Fruit fly (Drosophila melanogaster) whole organism, embryonic: ENCODE results near the gene Sec22.

ENCODE experiments used
- Atf6 ChIP-seq: fragments of 200-800 bp; sonication (Bioruptor generic); IDR thresholded peaks from 2 replicates; pipeline ENCODE4 v1.3.6; 2022; ENCODE audit warnings: missing biosample characterization, missing genetic modification characterization
- CG1024 ChIP-seq: fragments of 200-800 bp; sonication (Bioruptor generic); IDR thresholded peaks from 2 replicates; pipeline ENCODE4 v1.3.6; 2022; ENCODE audit warnings: missing biosample characterization, missing genetic modification characterization
- CG10431 ChIP-seq: fragments of 200-800 bp; sonication (Bioruptor generic); optimal IDR thresholded peaks from 3 replicates; lab custom pipeline; 2018; ENCODE audit warnings: missing biosample characterization, mild to moderate bottlenecking, missing genetic modification characterization
- CG10543 ChIP-seq: fragments of 200-800 bp; sonication (Bioruptor generic); optimal IDR thresholded peaks from 3 replicates; lab custom pipeline; 2017; ENCODE audit warnings: missing biosample characterization, mild to moderate bottlenecking, missing genetic modification characterization, moderate library complexity
- CG10565 ChIP-seq: fragments of 200-800 bp; sonication (Bioruptor generic); optimal IDR thresholded peaks from 3 replicates; lab custom pipeline; 2016; ENCODE audit warnings: missing biosample characterization, mild to moderate bottlenecking, missing genetic modification characterization
- CG10979 ChIP-seq: fragments of 200-800 bp; sonication (Bioruptor generic); optimal IDR thresholded peaks from 2 replicates; lab custom pipeline; 2018; ENCODE audit warnings: missing biosample characterization, mild to moderate bottlenecking, missing genetic modification characterization, moderate library complexity
- CG11085 ChIP-seq: fragments of 200-800 bp; sonication (Bioruptor generic); IDR thresholded peaks from 2 replicates; pipeline ENCODE4 v1.3.6; 2022; ENCODE audit warnings: missing biosample characterization, missing genetic modification characterization
- CG11696 ChIP-seq: fragments of 200-800 bp; sonication (Bioruptor generic); IDR thresholded peaks from 2 replicates; pipeline ENCODE4 v1.3.6; 2022; ENCODE audit warnings: missing biosample characterization, missing genetic modification characterization
- CG14860 ChIP-seq: fragments of 200-800 bp; sonication (Bioruptor generic); IDR thresholded peaks from 3 replicates; pipeline ENCODE4 v1.3.6; 2022; ENCODE audit warnings: missing biosample characterization, missing genetic modification characterization; ENCODE audit not compliant: partially characterized antibody
- CG17186 ChIP-seq: fragments of 200-800 bp; sonication (Bioruptor generic); optimal IDR thresholded peaks from 3 replicates; lab custom pipeline; 2017; ENCODE audit warnings: missing biosample characterization, missing genetic modification reagents, missing genetic modification characterization
- CG18599 ChIP-seq: fragments of 200-800 bp; sonication (Bioruptor generic); optimal IDR thresholded peaks from 3 replicates; lab custom pipeline; 2017; ENCODE audit warnings: missing biosample characterization, missing genetic modification characterization, mild to moderate bottlenecking, moderate library complexity, missing genetic modification reagents
- CG31224 ChIP-seq: fragments of 200-800 bp; sonication (Bioruptor generic); IDR thresholded peaks from 2 replicates; pipeline ENCODE4 v1.3.6; 2022; ENCODE audit warnings: missing biosample characterization, missing genetic modification characterization
- CG33213 ChIP-seq: fragments of 200-800 bp; sonication (Bioruptor generic); optimal IDR thresholded peaks from 3 replicates; lab custom pipeline; 2016; ENCODE audit warnings: missing biosample characterization, missing genetic modification characterization
- CG4617 ChIP-seq: fragments of 200-800 bp; sonication (Bioruptor generic); optimal IDR thresholded peaks from 3 replicates; lab custom pipeline; 2016; ENCODE audit warnings: missing biosample characterization, missing genetic modification characterization, borderline replicate concordance
- CG5953 ChIP-seq: fragments of 200-800 bp; sonication (Bioruptor generic); IDR thresholded peaks from 2 replicates; pipeline ENCODE4 v1.3.6; 2022; ENCODE audit warnings: missing biosample characterization, missing genetic modification characterization
- CG6689 ChIP-seq: fragments of 200-800 bp; sonication (Bioruptor generic); IDR thresholded peaks from 2 replicates; pipeline ENCODE4 v1.3.6; 2022; ENCODE audit warnings: missing biosample characterization, missing genetic modification characterization
- CG7372 ChIP-seq: fragments of 200-800 bp; sonication (Bioruptor generic); IDR thresholded peaks from 2 replicates; pipeline ENCODE4 v1.3.6; 2022; ENCODE audit warnings: missing biosample characterization, missing genetic modification characterization
- CG7786 ChIP-seq: fragments of 200-800 bp; sonication (Bioruptor generic); optimal IDR thresholded peaks from 2 replicates; lab custom pipeline; 2016; ENCODE audit warnings: missing biosample characterization, missing genetic modification characterization
- CG8290 ChIP-seq, 3 experiments: fragments of 200-800 bp; sonication (Bioruptor generic); optimal IDR thresholded peaks; 2 replicates each; lab custom pipeline; 2016 to 2019; ENCODE audit warnings: missing biosample characterization in 3 of 3, missing genetic modification characterization in 3 of 3, mild to moderate bottlenecking in 2 of 3, moderate library complexity in 1 of 3
- CG9609 ChIP-seq: fragments of 200-800 bp; sonication (Bioruptor generic); optimal IDR thresholded peaks from 3 replicates; lab custom pipeline; 2016; ENCODE audit warnings: missing biosample characterization, missing genetic modification characterization
- CG9876 ChIP-seq: fragments of 200-800 bp; sonication (Bioruptor generic); optimal IDR thresholded peaks from 2 replicates; lab custom pipeline; 2016; ENCODE audit warnings: missing biosample characterization, missing genetic modification characterization
- CkIIα-i1 ChIP-seq: fragments of 200-800 bp; sonication (Bioruptor generic); IDR thresholded peaks from 2 replicates; pipeline ENCODE4 v1.3.6; 2022; ENCODE audit warnings: missing biosample characterization, missing genetic modification characterization
- CoRest ChIP-seq: fragments of 200-800 bp; sonication (Bioruptor generic); optimal IDR thresholded peaks from 3 replicates; lab custom pipeline; 2018; ENCODE audit warnings: missing biosample characterization, mild to moderate bottlenecking, missing genetic modification characterization, moderate library complexity
- Dip3 ChIP-seq: fragments of 200-800 bp; sonication (Bioruptor generic); optimal IDR thresholded peaks from 3 replicates; lab custom pipeline; 2016; ENCODE audit warnings: missing biosample characterization, missing genetic modification characterization
- Doc3 ChIP-seq: fragments of 200-800 bp; sonication (Bioruptor generic); IDR thresholded peaks from 3 replicates; pipeline ENCODE4 v1.3.6; 2022; ENCODE audit warnings: missing biosample characterization, missing genetic modification characterization; ENCODE audit not compliant: partially characterized antibody
- Drgx ChIP-seq: fragments of 200-800 bp; sonication (Bioruptor generic); IDR thresholded peaks from 2 replicates; pipeline ENCODE4 v1.3.6; 2022; ENCODE audit warnings: missing biosample characterization, missing genetic modification characterization
- HLH3B ChIP-seq: fragments of 200-800 bp; sonication (Bioruptor generic); IDR thresholded peaks from 2 replicates; pipeline ENCODE4 v1.3.6; 2022; ENCODE audit warnings: missing biosample characterization, missing genetic modification characterization
- Hey ChIP-seq: fragments of 200-800 bp; sonication (Bioruptor generic); optimal IDR thresholded peaks from 3 replicates; lab custom pipeline; 2018; ENCODE audit warnings: missing biosample characterization, mild to moderate bottlenecking, missing genetic modification characterization
- MTF-1 ChIP-seq: fragments of 200-800 bp; sonication (Bioruptor generic); optimal IDR thresholded peaks from 2 replicates; lab custom pipeline; 2018; ENCODE audit warnings: missing biosample characterization, mild to moderate bottlenecking, missing genetic modification characterization, borderline replicate concordance
- Mrtf ChIP-seq: fragments of 200-800 bp; sonication (Bioruptor generic); IDR thresholded peaks from 3 replicates; pipeline ENCODE4 v1.3.6; 2022; ENCODE audit warnings: missing biosample characterization, missing genetic modification characterization
- Neu2 ChIP-seq: fragments of 200-800 bp; sonication (Bioruptor generic); optimal IDR thresholded peaks from 3 replicates; lab custom pipeline; 2016; ENCODE audit warnings: missing biosample characterization, missing genetic modification characterization, borderline replicate concordance
- Nf-YC ChIP-seq: fragments of 200-800 bp; optimal IDR thresholded peaks from 3 replicates; lab custom pipeline; 2019; ENCODE audit warnings: missing biosample characterization, mild to moderate bottlenecking, missing genetic modification characterization, moderate library complexity
- Opbp ChIP-seq: fragments of 200-800 bp; sonication (Bioruptor generic); IDR thresholded peaks from 3 replicates; pipeline ENCODE4 v1.3.6; 2022; ENCODE audit warnings: missing biosample characterization, missing genetic modification characterization; ENCODE audit not compliant: partially characterized antibody
- ab ChIP-seq: fragments of 200-800 bp; sonication (Bioruptor generic); optimal IDR thresholded peaks from 2 replicates; lab custom pipeline; 2016; ENCODE audit warnings: missing biosample characterization, missing genetic modification characterization
- bowl ChIP-seq: fragments of 200-800 bp; sonication (Bioruptor generic); IDR thresholded peaks from 2 replicates; pipeline ENCODE4 v1.3.6; 2022; ENCODE audit warnings: missing biosample characterization, missing genetic modification characterization
- gcm ChIP-seq: fragments of 200-800 bp; sonication (Bioruptor generic); optimal IDR thresholded peaks from 2 replicates; lab custom pipeline; 2019; ENCODE audit warnings: missing biosample characterization, mild to moderate bottlenecking, missing genetic modification characterization, moderate library complexity
- hkb ChIP-seq, 2 experiments: fragments of 200-800 bp in 1 of 2; fragments of >200 bp in 1 of 2; sonication (Bioruptor generic) in 1 of 2; IDR thresholded peaks in 1 of 2; optimal IDR thresholded peaks in 1 of 2; 2 replicates each; pipeline versions ENCODE4 v1.3.6 to Lab custom; 2017 to 2022; ENCODE audit warnings: missing biosample characterization in 1 of 2, missing genetic modification characterization in 1 of 2
- nerfin-2 ChIP-seq: fragments of 200-800 bp; sonication (Bioruptor generic); IDR thresholded peaks from 2 replicates; pipeline ENCODE4 v1.3.6; 2022; ENCODE audit warnings: missing biosample characterization, missing genetic modification characterization; ENCODE audit not compliant: partially characterized antibody
- peb ChIP-seq: fragments of 200-800 bp; sonication (Bioruptor generic); IDR thresholded peaks from 2 replicates; pipeline ENCODE4 v1.3.6; 2022; ENCODE audit warnings: missing biosample characterization, missing genetic modification characterization
- phol ChIP-seq: fragments of 200-800 bp; sonication (Bioruptor generic); optimal IDR thresholded peaks from 3 replicates; lab custom pipeline; 2018; ENCODE audit warnings: missing biosample characterization, mild to moderate bottlenecking, missing genetic modification characterization, moderate library complexity
- prd ChIP-seq, 3 experiments: fragments of >200 bp in 2 of 3; fragments of 200-800 bp in 1 of 3; sonication (Bioruptor generic) in 1 of 3; optimal IDR thresholded peaks in 2 of 3; IDR thresholded peaks in 1 of 3; 2 replicates in 2 of 3; 3 replicates in 1 of 3; pipeline versions ENCODE4 v1.3.6 to Lab custom; 2017 to 2022; ENCODE audit warnings: missing biosample characterization in 1 of 3, missing genetic modification characterization in 1 of 3
- pros ChIP-seq: fragments of 200-800 bp; sonication (Bioruptor generic); optimal IDR thresholded peaks from 3 replicates; lab custom pipeline; 2019; ENCODE audit warnings: missing biosample characterization, mild to moderate bottlenecking, missing genetic modification characterization, moderate library complexity
- schlank ChIP-seq: fragments of 200-800 bp; sonication (Bioruptor generic); optimal IDR thresholded peaks from 2 replicates; lab custom pipeline; 2018; ENCODE audit warnings: missing biosample characterization, mild to moderate bottlenecking, missing genetic modification characterization
- sd ChIP-seq: fragments of 200-800 bp; sonication (Bioruptor generic); optimal IDR thresholded peaks from 3 replicates; lab custom pipeline; 2018; ENCODE audit warnings: missing biosample characterization, mild to moderate bottlenecking, missing genetic modification characterization, moderate library complexity
- so ChIP-seq: fragments of 200-800 bp; sonication (Bioruptor generic); IDR thresholded peaks from 3 replicates; pipeline ENCODE4 v1.3.6; 2022; ENCODE audit warnings: missing biosample characterization, missing genetic modification characterization
- stwl ChIP-seq: fragments of 200-800 bp; sonication (Bioruptor generic); optimal IDR thresholded peaks from 3 replicates; lab custom pipeline; 2018; ENCODE audit warnings: missing biosample characterization, mild to moderate bottlenecking, missing genetic modification characterization, moderate library complexity
- tio ChIP-seq: fragments of 200-800 bp; sonication (Bioruptor generic); optimal IDR thresholded peaks from 2 replicates; lab custom pipeline; 2017; ENCODE audit warnings: missing biosample characterization, missing genetic modification characterization, inconsistent platforms
- tup ChIP-seq: fragments of 200-800 bp; sonication (Bioruptor generic); optimal IDR thresholded peaks from 2 replicates; lab custom pipeline; 2016; ENCODE audit warnings: missing biosample characterization, mild to moderate bottlenecking, missing genetic modification characterization, moderate library complexity

Gene Sec22

dm6 chrX:765039-765508, 40.8 kb upstream of the Sec22 start, which contains the start of gene RpL22 (continued):
- TF ChIP-seq sd (tag; lab: Kevin White, UChicago) (peak; percentile 57), Drgx (GFP tag; lab: Robert Waterston, UW) (peak; percentile 63), peb (peak; percentile 55; the same call in 1 of the 2 replicates), CG7786 (GFP tag; lab: Kevin White, UChicago) (peak; percentile 78), stwl (tag; lab: Kevin White, UChicago) (peak; percentile 59), CG10565 (peak; percentile 52), CoRest (tag; lab: Kevin White, UChicago) (peak; percentile 75), Dip3 (GFP tag; lab: Kevin White, UChicago) (peak; percentile 87), hkb (optimal IDR thresholded peaks at IDR 0.05; lab: Kevin White, UChicago) (no peak), hkb (GFP tag; IDR thresholded peaks at IDR 0.05; lab: Robert Waterston, UW) (peak; percentile 87), CG11696 (GFP tag; lab: Robert Waterston, UW) (peak; percentile 61; the same call in 1 of the 2 replicates), tio (GFP tag; lab: Kevin White, UChicago) (no peak), CG31224 (GFP tag; lab: Robert Waterston, UW) (peak; percentile 82), Nf-YC (tag; lab: Kevin White, UChicago) (peak; percentile 77), Mrtf (GFP tag; lab: Robert Waterston, UW) (peak; percentile 60; the same call in 2 of the 3 replicates), HLH3B (GFP tag; lab: Robert Waterston, UW) (peak; percentile 75), CG5953 (GFP tag; lab: Robert Waterston, UW) (peak; percentile 75), CG1024 (GFP tag; lab: Robert Waterston, UW) (peak; percentile 78), Hey (tag; lab: Kevin White, UChicago) (peak; percentile 73), CG11085 (GFP tag; lab: Robert Waterston, UW) (peak; percentile 89), CG7372 (GFP tag; lab: Robert Waterston, UW) (peak; percentile 71), CG17186 (GFP tag; lab: Kevin White, UChicago) (peak; percentile 98), MTF-1 (peak; percentile 93), CG6689 (GFP tag; lab: Robert Waterston, UW) (peak; percentile 59), ab (GFP tag; lab: Kevin White, UChicago) (peak; percentile 62), so (GFP tag; lab: Robert Waterston, UW) (peak; percentile 81), gcm (GFP tag; lab: Kevin White, UChicago) (peak; percentile 68), CG10431 (peak; percentile 71), Neu2 (GFP tag; lab: Kevin White, UChicago) (peak; percentile 85), Opbp (GFP tag; lab: Robert Waterston, UW) (peak; percentile 70; the same call in 1 of the 3 replicates), CG8290 (GFP tag; optimal IDR thresholded peaks at IDR 0.05; lab: Kevin White, UChicago) (peak; percentile 90), CG8290 (tag; optimal IDR thresholded peaks at IDR 0.05; lab: Kevin White, UChicago) (peak; percentile 75 to 97), Doc3 (no peak), nerfin-2 (GFP tag; lab: Robert Waterston, UW) (no peak), CG4617 (GFP tag; lab: Kevin White, UChicago) (peak; percentile 81), CG18599 (GFP tag; lab: Kevin White, UChicago) (peak; percentile 91), tup (peak; percentile 75), prd (optimal IDR thresholded peaks at IDR 0.05; lab: Kevin White, UChicago) (no peak), prd (GFP tag; IDR thresholded peaks at IDR 0.05; lab: Robert Waterston, UW) (peak; percentile 55; the same call in 1 of the 3 replicates), CG9876 (GFP tag; lab: Kevin White, UChicago) (peak; percentile 95), CG33213 (GFP tag; lab: Kevin White, UChicago) (peak; percentile 97), pros (no peak), schlank (tag; lab: Kevin White, UChicago) (peak; percentile 86), phol (tag; lab: Kevin White, UChicago) (peak; percentile 91), bowl (GFP tag; lab: Robert Waterston, UW) (peak; percentile 69; the same call in 1 of the 2 replicates), Atf6 (GFP tag; lab: Robert Waterston, UW) (peak; percentile 82), CG10543 (GFP tag; lab: Kevin White, UChicago) (peak; percentile 85), CG10979 (tag; lab: Kevin White, UChicago) (peak; percentile 72), CkIIα-i1 (0 out of 2 replicates have a peak, but pooled peaks have one; percentile 35), CG9609 (GFP tag; lab: Kevin White, UChicago) (peak; percentile 87), CG14860 (GFP tag; lab: Robert Waterston, UW) (no peak)
